Fruit fly (Drosophila melanogaster): ENCODE data around the gene CG32262.

The CG32262 gene

dm6 chr3L:3824790-3825484 lies 14.9 kb upstream of the CG32262 start, which contains the start of gene Rdh (continued):
- TF ChIP-seq CG30403 (GFP tag; optimal IDR thresholded peaks at IDR 0.05) (peak; percentile 83), Sry-δ (GFP tag; optimal IDR thresholded peaks at IDR 0.05) (no peak), ind (GFP tag; optimal IDR thresholded peaks at IDR 0.05) (peak; percentile 75), CG34224 (GFP tag; IDR thresholded peaks at IDR 0.05; ENCODE audit: partially characterized antibody) (peak; percentile 30; the same call in 1 of the 3 replicates), Opbp (GFP tag; IDR thresholded peaks at IDR 0.05; ENCODE audit: partially characterized antibody) (0 out of 3 replicates have a peak, but pooled peaks have one; percentile 15), otp (GFP tag; IDR thresholded peaks at IDR 0.05) (no peak), CG11696 (GFP tag; IDR thresholded peaks at IDR 0.05) (0 out of 2 replicates have a peak, but pooled peaks have one; percentile 8), Fer2 (tag; optimal IDR thresholded peaks at IDR 0.05) (peak; percentile 75), mld (GFP tag; IDR thresholded peaks at IDR 0.05; ENCODE audit: partially characterized antibody) (no peak), CG33213 (GFP tag; optimal IDR thresholded peaks at IDR 0.05) (no peak), Fer3 (tag; optimal IDR thresholded peaks at IDR 0.05) (peak; percentile 87), lbe (GFP tag; optimal IDR thresholded peaks at IDR 0.05) (no peak), CG2875 (GFP tag; optimal IDR thresholded peaks at IDR 0.05) (peak; percentile 58), TFAM (GFP tag; optimal IDR thresholded peaks at IDR 0.05) (no peak), lilli (GFP tag; optimal IDR thresholded peaks at IDR 0.05) (peak; percentile 65), caup (GFP tag; optimal IDR thresholded peaks at IDR 0.05; ENCODE audit: severe bottlenecking) (peak; percentile 84), CG33557 (GFP tag; optimal IDR thresholded peaks at IDR 0.05) (peak; percentile 69), ERR (GFP tag; optimal IDR thresholded peaks at IDR 0.05) (no peak), CG14965 (GFP tag; optimal IDR thresholded peaks at IDR 0.05; ENCODE audit: borderline replicate concordance) (no peak), D19B (GFP tag; optimal IDR thresholded peaks at IDR 0.05) (peak; percentile 45), fd102C (GFP tag; optimal IDR thresholded peaks at IDR 0.05) (no peak), br (optimal IDR thresholded peaks at IDR 0.05) (no peak), nmo (GFP tag; optimal IDR thresholded peaks at IDR 0.05) (peak; percentile 80), pros (GFP tag; optimal IDR thresholded peaks at IDR 0.05) (peak; percentile 75), E2f2 (GFP tag; IDR thresholded peaks at IDR 0.05) (peak; percentile 47; the same call in 1 of the 2 replicates), aop (GFP tag; IDR thresholded peaks at IDR 0.05) (no peak), CG15514 (GFP tag; optimal IDR thresholded peaks at IDR 0.05) (peak; percentile 78), eve (GFP tag; optimal IDR thresholded peaks at IDR 0.05) (peak in 1 of 2 experiments; percentile 91), Chrac-16 (GFP tag; optimal IDR thresholded peaks at IDR 0.05) (peak; percentile 48), HmgD (GFP tag; optimal IDR thresholded peaks at IDR 0.05) (no peak), en (GFP tag; optimal IDR thresholded peaks at IDR 0.05) (no peak), tio (GFP tag; optimal IDR thresholded peaks at IDR 0.05) (peak; percentile 70), tin (GFP tag; optimal IDR thresholded peaks at IDR 0.05) (peak; percentile 71), CG9215 (GFP tag; IDR thresholded peaks at IDR 0.05) (peak; percentile 65; the same call in 1 of the 2 replicates), Adf1 (GFP tag; IDR thresholded peaks at IDR 0.05) (no peak), hth (optimal IDR thresholded peaks at IDR 0.05) (no peak), Dad (GFP tag; optimal IDR thresholded peaks at IDR 0.05) (peak; percentile 21), jing (GFP tag; optimal IDR thresholded peaks at IDR 0.05) (peak; percentile 7), CG5953 (GFP tag; IDR thresholded peaks at IDR 0.05) (no peak), CG13775 (GFP tag; optimal IDR thresholded peaks at IDR 0.05) (peak; percentile 82), CG10654 (GFP tag; optimal IDR thresholded peaks at IDR 0.05) (peak; percentile 63), trh (GFP tag; optimal IDR thresholded peaks at IDR 0.05) (peak; percentile 53), knrl (GFP tag; IDR thresholded peaks at IDR 0.05; ENCODE audit: partially characterized antibody) (no peak), shn (GFP tag; optimal IDR thresholded peaks at IDR 0.05) (no peak), Atf-2 (GFP tag; optimal IDR thresholded peaks at IDR 0.05) (no peak), cas (GFP tag; IDR thresholded peaks at IDR 0.05) (no peak), CG1529 (GFP tag; optimal IDR thresholded peaks at IDR 0.05) (peak; percentile 70), vnd (GFP tag; IDR thresholded peaks at IDR 0.05; ENCODE audit: partially characterized antibody) (no peak), ttk (GFP tag; IDR thresholded peaks at IDR 0.05) (0 out of 2 replicates have a peak, but pooled peaks have one; percentile 6), Xbp1 (GFP tag; optimal IDR thresholded peaks at IDR 0.05) (peak; percentile 80)
